Fruit fly (Drosophila melanogaster) whole organism, embryonic: Measurements from ENCODE around the gene CG3165.
A peak's percentile ranks its signal among the peaks of the same experiment; 100 is the strongest.

ENCODE experiments used
- Atf6 ChIP-seq: fragments of 200-800 bp; sonication (Bioruptor generic); IDR thresholded peaks from 2 replicates; pipeline ENCODE4 v1.3.6; 2022; ENCODE audit warnings: missing biosample characterization, missing genetic modification characterization
- B-H2 ChIP-seq: fragments of 200-800 bp; sonication (Bioruptor generic); optimal IDR thresholded peaks from 2 replicates; lab custom pipeline; 2018; ENCODE audit warnings: missing biosample characterization, mild to moderate bottlenecking, missing genetic modification characterization
- CG10267 ChIP-seq: fragments of 200-800 bp; sonication (Bioruptor generic); optimal IDR thresholded peaks from 2 replicates; lab custom pipeline; 2018; ENCODE audit warnings: missing biosample characterization, mild to moderate bottlenecking, missing genetic modification characterization, moderate library complexity
- CG10543 ChIP-seq: fragments of 200-800 bp; sonication (Bioruptor generic); optimal IDR thresholded peaks from 3 replicates; lab custom pipeline; 2017; ENCODE audit warnings: missing biosample characterization, mild to moderate bottlenecking, missing genetic modification characterization, moderate library complexity
- CG11398 ChIP-seq: fragments of 200-800 bp; sonication (Bioruptor generic); optimal IDR thresholded peaks from 2 replicates; lab custom pipeline; 2016; ENCODE audit warnings: missing biosample characterization, missing genetic modification characterization
- CG18011 ChIP-seq: fragments of 200-800 bp; sonication (Bioruptor generic); optimal IDR thresholded peaks from 2 replicates; lab custom pipeline; 2017; ENCODE audit warnings: missing biosample characterization, missing genetic modification characterization, mild to moderate bottlenecking, moderate library complexity, missing genotype
- CG18262 ChIP-seq: fragments of 200-800 bp; optimal IDR thresholded peaks from 3 replicates; lab custom pipeline; 2019; ENCODE audit warnings: missing biosample characterization, mild to moderate bottlenecking, missing genetic modification characterization, moderate library complexity
- CG18599 ChIP-seq: fragments of 200-800 bp; sonication (Bioruptor generic); optimal IDR thresholded peaks from 3 replicates; lab custom pipeline; 2017; ENCODE audit warnings: missing biosample characterization, missing genetic modification characterization, mild to moderate bottlenecking, moderate library complexity, missing genetic modification reagents
- CG30403 ChIP-seq: fragments of 200-800 bp; sonication (Bioruptor generic); optimal IDR thresholded peaks from 3 replicates; lab custom pipeline; 2016; ENCODE audit warnings: missing biosample characterization, missing genetic modification characterization
- CG3847 ChIP-seq: fragments of 200-800 bp; sonication (Bioruptor generic); IDR thresholded peaks from 2 replicates; pipeline ENCODE4 v1.3.6; 2022; ENCODE audit warnings: missing biosample characterization, missing genetic modification characterization
- CG5180 ChIP-seq: fragments of 200-800 bp; sonication (Bioruptor generic); optimal IDR thresholded peaks from 3 replicates; lab custom pipeline; 2017; ENCODE audit warnings: missing biosample characterization, missing genetic modification characterization, mild to moderate bottlenecking, moderate library complexity, missing genetic modification reagents
- CG6175 ChIP-seq: fragments of 200-800 bp; sonication (Bioruptor generic); IDR thresholded peaks from 3 replicates; pipeline ENCODE4 v1.3.6; 2022; ENCODE audit warnings: missing biosample characterization, missing genetic modification characterization
- CG6813 ChIP-seq: fragments of 200-800 bp; sonication (Bioruptor generic); optimal IDR thresholded peaks from 2 replicates; lab custom pipeline; 2017; ENCODE audit warnings: missing biosample characterization, missing genetic modification characterization, mild to moderate bottlenecking, moderate library complexity, missing genetic modification reagents
- CG7357 ChIP-seq: fragments of 200-800 bp; sonication (Bioruptor generic); IDR thresholded peaks from 3 replicates; pipeline ENCODE4 v1.3.6; 2022; ENCODE audit warnings: missing biosample characterization, missing genetic modification characterization
- CG8290 ChIP-seq, 3 experiments: fragments of 200-800 bp; sonication (Bioruptor generic); optimal IDR thresholded peaks; 2 replicates each; lab custom pipeline; 2016 to 2019; ENCODE audit warnings: missing biosample characterization in 3 of 3, missing genetic modification characterization in 3 of 3, mild to moderate bottlenecking in 2 of 3, moderate library complexity in 1 of 3
- CG8924 ChIP-seq: fragments of 200-800 bp; optimal IDR thresholded peaks from 3 replicates; lab custom pipeline; 2019; ENCODE audit warnings: missing biosample characterization, mild to moderate bottlenecking, missing genetic modification characterization, moderate library complexity
- CG9215 ChIP-seq: fragments of 200-800 bp; sonication (Bioruptor generic); IDR thresholded peaks from 2 replicates; pipeline ENCODE4 v1.3.6; 2022; ENCODE audit warnings: missing biosample characterization, missing genetic modification characterization
- D ChIP-seq, 2 experiments: fragments of 200-800 bp in 1 of 2; fragments of >200 bp in 1 of 2; sonication (Bioruptor generic) in 1 of 2; optimal IDR thresholded peaks; 2 replicates in 1 of 2; 3 replicates in 1 of 2; lab custom pipeline; 2017; ENCODE audit warnings: mild to moderate bottlenecking in 1 of 2, missing biosample characterization in 1 of 2, missing genetic modification characterization in 1 of 2, missing genetic modification reagents in 1 of 2
- Dbx ChIP-seq: fragments of 200-800 bp; sonication (Bioruptor generic); IDR thresholded peaks from 3 replicates; pipeline ENCODE4 v1.3.6; 2022; ENCODE audit warnings: missing biosample characterization, missing genetic modification characterization
- Dek ChIP-seq: fragments of 200-800 bp; sonication (Bioruptor generic); optimal IDR thresholded peaks from 3 replicates; lab custom pipeline; 2019; ENCODE audit warnings: missing biosample characterization, mild to moderate bottlenecking, missing genetic modification characterization, moderate library complexity
- Dp ChIP-seq: fragments of 200-800 bp; sonication (Bioruptor generic); optimal IDR thresholded peaks from 2 replicates; lab custom pipeline; 2018; ENCODE audit warnings: missing biosample characterization, mild to moderate bottlenecking, missing genetic modification characterization, moderate library complexity
- Ets65A ChIP-seq: fragments of 200-800 bp; sonication (Bioruptor generic); peaks from one replicate; lab custom pipeline; 2016; ENCODE audit warnings: missing biosample characterization, missing genetic modification characterization
- HLH4C ChIP-seq: fragments of 200-800 bp; sonication (Bioruptor generic); IDR thresholded peaks from 3 replicates; pipeline ENCODE4 v1.3.6; 2022; ENCODE audit warnings: missing biosample characterization, missing genetic modification characterization; ENCODE audit not compliant: partially characterized antibody
- MESR4 ChIP-seq: fragments of 200-800 bp; sonication (Bioruptor generic); optimal IDR thresholded peaks from 2 replicates; lab custom pipeline; 2018; ENCODE audit warnings: missing biosample characterization, mild to moderate bottlenecking, missing genetic modification characterization, moderate library complexity
- Mad ChIP-seq: fragments of 200-800 bp; sonication (Bioruptor generic); optimal IDR thresholded peaks from 2 replicates; lab custom pipeline; 2016; ENCODE audit warnings: missing biosample characterization, missing genetic modification characterization
- Mrtf ChIP-seq: fragments of 200-800 bp; sonication (Bioruptor generic); IDR thresholded peaks from 3 replicates; pipeline ENCODE4 v1.3.6; 2022; ENCODE audit warnings: missing biosample characterization, missing genetic modification characterization
- NK7.1 ChIP-seq: fragments of 200-800 bp; sonication (Bioruptor generic); optimal IDR thresholded peaks from 3 replicates; lab custom pipeline; 2016; ENCODE audit warnings: missing biosample characterization, missing genetic modification characterization
- Oli ChIP-seq: fragments of 200-800 bp; sonication (Bioruptor generic); optimal IDR thresholded peaks from 2 replicates; lab custom pipeline; 2018; ENCODE audit warnings: missing biosample characterization, mild to moderate bottlenecking, missing genetic modification characterization, moderate library complexity
- Rfx ChIP-seq: fragments of 200-800 bp; sonication (Bioruptor generic); IDR thresholded peaks from 2 replicates; pipeline ENCODE4 v1.3.6; 2022; ENCODE audit warnings: missing biosample characterization, missing genetic modification characterization
- Sox100B ChIP-seq: fragments of 200-800 bp; sonication (Bioruptor generic); optimal IDR thresholded peaks from 3 replicates; lab custom pipeline; 2018; ENCODE audit warnings: missing biosample characterization, mild to moderate bottlenecking, missing genetic modification characterization
- aop ChIP-seq: fragments of 200-800 bp; sonication (Bioruptor generic); IDR thresholded peaks from 2 replicates; pipeline ENCODE4 v1.3.6; 2022; ENCODE audit warnings: missing biosample characterization, missing genetic modification characterization
- bab2 ChIP-seq: fragments of 200-800 bp; sonication (Bioruptor generic); optimal IDR thresholded peaks from 2 replicates; lab custom pipeline; 2016; ENCODE audit warnings: missing biosample characterization, missing genetic modification characterization
- en ChIP-seq: fragments of 200-800 bp; sonication (Bioruptor generic); optimal IDR thresholded peaks from 2 replicates; lab custom pipeline; 2016; ENCODE audit warnings: missing biosample characterization, missing genetic modification characterization
- exex ChIP-seq: fragments of 200-800 bp; sonication (Bioruptor generic); optimal IDR thresholded peaks from 4 replicates; lab custom pipeline; 2018; ENCODE audit warnings: missing biosample characterization, mild to moderate bottlenecking, missing genetic modification characterization, moderate library complexity
- fd96Cb ChIP-seq: fragments of 200-800 bp; sonication (Bioruptor generic); optimal IDR thresholded peaks from 2 replicates; lab custom pipeline; 2018; ENCODE audit warnings: missing biosample characterization, mild to moderate bottlenecking, missing genetic modification characterization, moderate library complexity
- lab ChIP-seq: fragments of 200-800 bp; sonication (Bioruptor generic); optimal IDR thresholded peaks from 3 replicates; lab custom pipeline; 2017; ENCODE audit warnings: missing biosample characterization, missing genetic modification characterization, mild to moderate bottlenecking, moderate library complexity, missing genetic modification reagents
- mam ChIP-seq: fragments of 200-800 bp; sonication (Bioruptor generic); optimal IDR thresholded peaks from 3 replicates; lab custom pipeline; 2016; ENCODE audit warnings: missing biosample characterization, missing genetic modification characterization
- mirr ChIP-seq: fragments of 200-800 bp; sonication (Bioruptor generic); optimal IDR thresholded peaks from 3 replicates; lab custom pipeline; 2018; ENCODE audit warnings: missing biosample characterization, mild to moderate bottlenecking, missing genetic modification characterization
- nmo ChIP-seq: fragments of 200-800 bp; sonication (Bioruptor generic); optimal IDR thresholded peaks from 2 replicates; lab custom pipeline; 2018; ENCODE audit warnings: missing biosample characterization, mild to moderate bottlenecking, missing genetic modification characterization, moderate library complexity
- phol ChIP-seq: fragments of 200-800 bp; sonication (Bioruptor generic); optimal IDR thresholded peaks from 3 replicates; lab custom pipeline; 2018; ENCODE audit warnings: missing biosample characterization, mild to moderate bottlenecking, missing genetic modification characterization, moderate library complexity
- psq ChIP-seq: fragments of 200-800 bp; sonication (Bioruptor generic); optimal IDR thresholded peaks from 2 replicates; lab custom pipeline; 2017; ENCODE audit warnings: missing biosample characterization, missing genetic modification characterization
- row ChIP-seq: fragments of 200-800 bp; sonication (Bioruptor generic); IDR thresholded peaks from 3 replicates; pipeline ENCODE4 v1.3.6; 2022; ENCODE audit warnings: missing biosample characterization, missing genetic modification characterization
- salm ChIP-seq: fragments of 200-800 bp; sonication (Bioruptor generic); optimal IDR thresholded peaks from 2 replicates; lab custom pipeline; 2018; ENCODE audit warnings: missing biosample characterization, mild to moderate bottlenecking, missing genetic modification characterization
- shn ChIP-seq: fragments of 200-800 bp; sonication (Bioruptor generic); optimal IDR thresholded peaks from 3 replicates; lab custom pipeline; 2016; ENCODE audit warnings: missing biosample characterization, missing genetic modification characterization
- sim ChIP-seq: fragments of 200-800 bp; sonication (Bioruptor generic); IDR thresholded peaks from 2 replicates; pipeline ENCODE4 v1.3.6; 2022; ENCODE audit warnings: missing biosample characterization, missing genetic modification characterization
- slou ChIP-seq: fragments of 200-800 bp; sonication (Bioruptor generic); optimal IDR thresholded peaks from 3 replicates; lab custom pipeline; 2016; ENCODE audit warnings: missing biosample characterization, missing genetic modification characterization
- sug ChIP-seq: fragments of 200-800 bp; optimal IDR thresholded peaks from 2 replicates; lab custom pipeline; 2019; ENCODE audit warnings: missing biosample characterization, mild to moderate bottlenecking, missing genetic modification characterization, moderate library complexity
- trh ChIP-seq: fragments of 200-800 bp; sonication (Bioruptor generic); optimal IDR thresholded peaks from 2 replicates; lab custom pipeline; 2016; ENCODE audit warnings: missing biosample characterization, missing genetic modification characterization
- ttk ChIP-seq: fragments of 200-800 bp; sonication (Bioruptor generic); IDR thresholded peaks from 2 replicates; pipeline ENCODE4 v2.1.2; 2022; ENCODE audit warnings: missing biosample characterization, missing genetic modification characterization
- zen2 ChIP-seq: fragments of 200-800 bp; sonication (Bioruptor generic); IDR thresholded peaks from 3 replicates; pipeline ENCODE4 v1.3.6; 2022; ENCODE audit warnings: missing biosample characterization, missing genetic modification characterization; ENCODE audit not compliant: partially characterized antibody

CG3165 gene

DNA sequence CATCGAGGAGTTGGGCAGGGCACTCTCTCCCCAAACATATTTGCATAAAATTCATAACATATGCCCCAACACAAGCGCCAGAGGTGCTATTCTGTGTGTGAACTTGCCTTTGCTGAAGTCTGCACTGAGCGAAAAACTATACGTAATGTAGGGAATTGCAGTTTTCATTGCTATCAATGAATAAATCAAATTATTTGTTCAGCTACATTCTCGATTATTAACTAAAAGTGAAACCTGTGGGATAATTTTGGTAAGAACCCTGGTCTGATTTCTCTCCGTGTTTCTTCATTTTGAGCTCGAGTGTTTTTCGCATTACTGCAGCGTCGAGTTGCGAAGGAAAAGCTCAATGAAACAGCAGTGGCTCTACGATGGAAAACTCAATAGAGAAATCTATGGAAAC, 34.3 kb upstream of the CG3165 start (continued):
- TF ChIP-seq CG18262 (tag; lab: Kevin White, UChicago) (no peak), CG6813 (GFP tag; lab: Kevin White, UChicago) (no peak), Mad (GFP tag; lab: Kevin White, UChicago) (no peak), CG10267 (tag; lab: Kevin White, UChicago) (no peak), fd96Cb (tag; lab: Kevin White, UChicago) (no peak), CG8290 (GFP tag; optimal IDR thresholded peaks at IDR 0.05; lab: Kevin White, UChicago) (no peak), CG8290 (tag; optimal IDR thresholded peaks at IDR 0.05; lab: Kevin White, UChicago) (no peak), aop (GFP tag; lab: Robert Waterston, UW) (no peak), Mrtf (no peak), CG18599 (GFP tag; lab: Kevin White, UChicago) (peak; percentile 39), trh (GFP tag; lab: Kevin White, UChicago) (no peak), Ets65A (GFP tag; lab: Kevin White, UChicago) (no peak), B-H2 (no peak), slou (GFP tag; lab: Kevin White, UChicago) (no peak), Dbx (GFP tag; lab: Robert Waterston, UW) (0 out of 3 replicates have a peak, but pooled peaks have one; percentile 22), en (no peak), Sox100B (GFP tag; lab: Kevin White, UChicago) (no peak), mirr (GFP tag; lab: Kevin White, UChicago) (no peak), row (GFP tag; lab: Robert Waterston, UW) (peak; percentile 20; the same call in 1 of the 3 replicates), CG11398 (GFP tag; lab: Kevin White, UChicago) (no peak), ttk (GFP tag; lab: Robert Waterston, UW) (no peak), lab (peak; percentile 30), CG18011 (GFP tag; lab: Kevin White, UChicago) (no peak), Atf6 (GFP tag; lab: Robert Waterston, UW) (no peak), CG10543 (GFP tag; lab: Kevin White, UChicago) (no peak), Oli (tag; lab: Kevin White, UChicago) (no peak), phol (no peak), CG9215 (GFP tag; lab: Robert Waterston, UW) (no peak), bab2 (no peak), CG5180 (no peak), Dp (GFP tag; lab: Kevin White, UChicago) (no peak), CG6175 (GFP tag; lab: Robert Waterston, UW) (no peak), nmo (GFP tag; lab: Kevin White, UChicago) (no peak), mam (GFP tag; lab: Kevin White, UChicago) (no peak), exex (tag; lab: Kevin White, UChicago) (no peak), MESR4 (no peak), Dek (tag; lab: Kevin White, UChicago) (no peak), sim (no peak), D (optimal IDR thresholded peaks at IDR 0.05; lab: Kevin White, UChicago) (no peak), D (GFP tag; optimal IDR thresholded peaks at IDR 0.05; lab: Kevin White, UChicago) (no peak), Rfx (GFP tag; lab: Robert Waterston, UW) (0 out of 2 replicates have a peak, but pooled peaks have one; percentile 12), sug (tag; lab: Kevin White, UChicago) (no peak), CG8924 (no peak), salm (tag; lab: Kevin White, UChicago) (no peak), shn (GFP tag; lab: Kevin White, UChicago) (no peak), CG3847 (GFP tag; lab: Robert Waterston, UW) (no peak), psq (GFP tag; lab: Kevin White, UChicago) (no peak), HLH4C (GFP tag; lab: Robert Waterston, UW) (no peak), CG30403 (GFP tag; lab: Kevin White, UChicago) (no peak), NK7.1 (GFP tag; lab: Kevin White, UChicago) (no peak), CG7357 (GFP tag; lab: Robert Waterston, UW) (no peak), zen2 (no peak)
